Worm (Caenorhabditis elegans): ENCODE measurements around the gene srsx-27.

Gene srsx-27

ce11 chrV:10154698-10155097, 4.9 kb downstream of the srsx-27 start, which contains the start of gene srsx-29:
Gene srsx-29 (plus strand): TSS chrV:10154998.
- TF ChIP-seq Y116A8C.19 (tag; optimal IDR thresholded peaks at IDR 0.05; ENCODE audit: borderline replicate concordance) (no peak), nhr-90 (tag; optimal IDR thresholded peaks at IDR 0.05; ENCODE audit: poor library complexity) (no peak)

ce11 chrV:10158528-10158927, 8.7 kb downstream of the srsx-27 start, which contains the start of gene srsx-30:
Gene srsx-30 (plus strand): TSS chrV:10158828.
- TF ChIP-seq isw-1 (GFP tag; IDR thresholded peaks at IDR 0.05) = no peak
- TF ChIP-seq pag-3 (tag; optimal IDR thresholded peaks at IDR 0.05; ENCODE audit: borderline replicate concordance, insufficient read depth) = no peak
- TF ChIP-seq vab-15 (tag; optimal IDR thresholded peaks at IDR 0.05) = no peak
- no peak for TF ChIP-seq elt-2 (tag; optimal IDR thresholded peaks at IDR 0.05)
- TF ChIP-seq egl-13 (tag; optimal IDR thresholded peaks at IDR 0.05) = no peak
- no peak for TF ChIP-seq snpc-4 (tag; optimal IDR thresholded peaks at IDR 0.05)
- TF ChIP-seq pax-3 (tag; optimal IDR thresholded peaks at IDR 0.05) = no peak
- no peak for TF ChIP-seq nhr-20 (tag; optimal IDR thresholded peaks at IDR 0.05)
- no peak for TF ChIP-seq pqm-1 (tag; optimal IDR thresholded peaks at IDR 0.05)
- no peak for TF ChIP-seq C34B4.2 (tag; optimal IDR thresholded peaks at IDR 0.05)
- TF ChIP-seq ces-1 (GFP tag; optimal IDR thresholded peaks at IDR 0.05) = no peak
- TF ChIP-seq lin-39 (tag; optimal IDR thresholded peaks at IDR 0.05) = no peak
- no peak for TF ChIP-seq mab-9 (GFP tag; IDR thresholded peaks at IDR 0.05)

ce11 chrV:10159972-10160371, 10.1 kb downstream of the srsx-27 start:
- peak; percentile 65 for TF ChIP-seq elt-2 (tag; optimal IDR thresholded peaks at IDR 0.05)
- no peak for TF ChIP-seq ceh-88 (GFP tag; IDR thresholded peaks at IDR 0.05)

ce11 chrV:10160954-10161353, 11.1 kb downstream of the srsx-27 start, which contains the start of gene C51E3.10:
Gene C51E3.10 (minus strand): TSS chrV:10161134.
- no peak for TF ChIP-seq sox-4 (tag; optimal IDR thresholded peaks at IDR 0.05)
- peak in 1 of 2 experiments; percentile 12 for TF ChIP-seq lin-35 (GFP tag; optimal IDR thresholded peaks at IDR 0.05)
- peak; percentile 59 for TF ChIP-seq elt-2 (tag; optimal IDR thresholded peaks at IDR 0.05)

ce11 chrV:10166368-10166767, 16.5 kb downstream of the srsx-27 start, which contains the start of gene C51E3.6:
Gene C51E3.6 (minus strand): TSS chrV:10166468.
- TF ChIP-seq nhr-77 (tag; optimal IDR thresholded peaks at IDR 0.05) (no peak), hlh-4 (tag; optimal IDR thresholded peaks at IDR 0.05) (no peak), ceh-88 (GFP tag; IDR thresholded peaks at IDR 0.05) (no peak), lin-14 (GFP tag; optimal IDR thresholded peaks at IDR 0.05) (no peak), fkh-4 (tag; optimal IDR thresholded peaks at IDR 0.05; ENCODE audit: borderline replicate concordance) (no peak), ama-1 (optimal IDR thresholded peaks at IDR 0.05) (no peak), dpl-1 (GFP tag; optimal IDR thresholded peaks at IDR 0.05) (no peak), rnt-1 (tag; optimal IDR thresholded peaks at IDR 0.05) (no peak), fos-1 (tag; optimal IDR thresholded peaks at IDR 0.05) (no peak), efl-3 (GFP tag; optimal IDR thresholded peaks at IDR 0.05) (no peak), C34B4.2 (tag; optimal IDR thresholded peaks at IDR 0.05) (no peak), ceh-90 (tag; optimal IDR thresholded peaks at IDR 0.05) (no peak)

ce11 chrV:10168870-10169269, 19.0 kb downstream of the srsx-27 start:
- TF ChIP-seq lsy-2 (tag; optimal IDR thresholded peaks at IDR 0.05) = peak in 1 of 2 experiments; percentile 16
- TF ChIP-seq ama-1 (optimal IDR thresholded peaks at IDR 0.05) = no peak
- TF ChIP-seq aly-2 (tag; optimal IDR thresholded peaks at IDR 0.05) = peak; percentile 34
- peak; percentile 41 for TF ChIP-seq nhr-47 (tag; optimal IDR thresholded peaks at IDR 0.05)
- peak; percentile 13 for TF ChIP-seq nhr-71 (tag; optimal IDR thresholded peaks at IDR 0.05)

Measured in whole organism, L1 larva.